Fruit fly (Drosophila melanogaster): Measurements from ENCODE around the gene sip2.

Gene sip2

dm6 chr2L:6913964-6914363 is 49.9 kb downstream of the sip2 start, which contains the start of gene Wee1 (continued):
- TF ChIP-seq CG14710 (tag; optimal IDR thresholded peaks at IDR 0.05) (peak; percentile 58), CG13894 (tag; optimal IDR thresholded peaks at IDR 0.05) (no peak), ATbp (GFP tag; optimal IDR thresholded peaks at IDR 0.05) (no peak), CG4404 (GFP tag; IDR thresholded peaks at IDR 0.05) (no peak), CG11085 (GFP tag; IDR thresholded peaks at IDR 0.05) (no peak), phol (tag; optimal IDR thresholded peaks at IDR 0.05) (peak; percentile 40), B-H1 (GFP tag; IDR thresholded peaks at IDR 0.05) (no peak), HLHmδ (GFP tag; optimal IDR thresholded peaks at IDR 0.05) (no peak), tin (GFP tag; optimal IDR thresholded peaks at IDR 0.05) (no peak), CG12391 (tag; optimal IDR thresholded peaks at IDR 0.05) (peak; percentile 39), jing (GFP tag; optimal IDR thresholded peaks at IDR 0.05) (no peak), eve (GFP tag; optimal IDR thresholded peaks at IDR 0.05) (no peak), Sry-δ (GFP tag; optimal IDR thresholded peaks at IDR 0.05) (peak; percentile 41), CG11695 (GFP tag; IDR thresholded peaks at IDR 0.05) (no peak), CG15696 (tag; optimal IDR thresholded peaks at IDR 0.05) (no peak), CG10565 (GFP tag; optimal IDR thresholded peaks at IDR 0.05) (no peak), CG18262 (tag; optimal IDR thresholded peaks at IDR 0.05) (no peak), CG4854 (GFP tag; optimal IDR thresholded peaks at IDR 0.05) (no peak), CG3847 (GFP tag; IDR thresholded peaks at IDR 0.05) (peak; percentile 71), Pdp1 (GFP tag; optimal IDR thresholded peaks at IDR 0.05) (peak in 1 of 2 experiments; percentile 45), zf30C (GFP tag; optimal IDR thresholded peaks at IDR 0.05) (no peak), org-1 (GFP tag; optimal IDR thresholded peaks at IDR 0.05) (no peak), lilli (GFP tag; optimal IDR thresholded peaks at IDR 0.05) (no peak), CG10959 (GFP tag; IDR thresholded peaks at IDR 0.05) (no peak), Drgx (GFP tag; IDR thresholded peaks at IDR 0.05) (no peak), CG43689 (GFP tag; IDR thresholded peaks at IDR 0.05) (no peak), luna (GFP tag; optimal IDR thresholded peaks at IDR 0.05) (no peak), croc (GFP tag; conservative IDR thresholded peaks at IDR 0.05) (no peak), CG9876 (GFP tag; optimal IDR thresholded peaks at IDR 0.05) (no peak), BEAF-32 (GFP tag; optimal IDR thresholded peaks at IDR 0.05) (peak; percentile 47), CG18599 (GFP tag; optimal IDR thresholded peaks at IDR 0.05) (no peak), E2f2 (GFP tag; IDR thresholded peaks at IDR 0.05) (peak; percentile 97), toy (GFP tag; IDR thresholded peaks at IDR 0.05) (no peak), H2.0 (GFP tag; IDR thresholded peaks at IDR 0.05) (no peak), zfh1 (GFP tag; IDR thresholded peaks at IDR 0.05) (no peak), HLH54F (GFP tag; optimal IDR thresholded peaks at IDR 0.05) (no peak), ara (GFP tag; IDR thresholded peaks at IDR 0.05) (no peak), dati (GFP tag; IDR thresholded peaks at IDR 0.05) (no peak), CHES-1-like (GFP tag; optimal IDR thresholded peaks at IDR 0.05) (peak; percentile 66), CG2712 (tag; optimal IDR thresholded peaks at IDR 0.05) (peak; percentile 21), pfk (GFP tag; optimal IDR thresholded peaks at IDR 0.05) (no peak), unc-4 (GFP tag; IDR thresholded peaks at IDR 0.05; ENCODE audit: partially characterized antibody) (peak; percentile 16; the same call in 1 of the 2 replicates), CG7786 (GFP tag; optimal IDR thresholded peaks at IDR 0.05) (no peak), Jarid2 (GFP tag; optimal IDR thresholded peaks at IDR 0.05) (no peak), NC2β (GFP tag; optimal IDR thresholded peaks at IDR 0.05) (peak; percentile 8), mirr (GFP tag; optimal IDR thresholded peaks at IDR 0.05) (no peak), fd64A (GFP tag; optimal IDR thresholded peaks at IDR 0.05) (no peak), ab (GFP tag; optimal IDR thresholded peaks at IDR 0.05) (no peak), z (GFP tag; IDR thresholded peaks at IDR 0.05) (no peak), CG4360 (GFP tag; IDR thresholded peaks at IDR 0.05) (no peak), CG15601 (tag; optimal IDR thresholded peaks at IDR 0.05) (peak; percentile 13), psq (GFP tag; optimal IDR thresholded peaks at IDR 0.05) (no peak)

All from whole organism, embryonic.